Worm (Caenorhabditis elegans) whole organism, young adult: Measurements from ENCODE around the gene ttc-39B.

Experiments
- F10E7.11 ChIP-seq: sonication (generic microtip); optimal IDR thresholded peaks from 2 replicates; lab custom pipeline; 2017; ENCODE audit warnings: mild to moderate bottlenecking, missing genetic modification characterization, moderate library complexity, missing compliant biosample characterization
- F22D6.2 ChIP-seq: sonication (generic microtip); optimal IDR thresholded peaks from 2 replicates; lab custom pipeline; 2016; ENCODE audit warnings: mild to moderate bottlenecking, missing genetic modification characterization, missing compliant biosample characterization
- F39B2.1 ChIP-seq: fragments of 200-800 bp; sonication (Bioruptor generic); IDR thresholded peaks from 2 replicates; pipeline ENCODE4 v1.3.6; 2022; ENCODE audit warnings: missing genetic modification reagents, missing genetic modification characterization, missing compliant biosample characterization
- F49E8.2 ChIP-seq: sonication (generic microtip); optimal IDR thresholded peaks from 3 replicates; lab custom pipeline; 2017; ENCODE audit warnings: missing genetic modification characterization, mild to moderate bottlenecking, missing compliant biosample characterization, antibody characterized with exemption, moderate library complexity; ENCODE audit not compliant: insufficient read depth
- F52B5.7 ChIP-seq: sonication (generic microtip); optimal IDR thresholded peaks from 2 replicates; lab custom pipeline; 2016; ENCODE audit warnings: mild to moderate bottlenecking, missing genetic modification characterization, missing compliant biosample characterization
- F57C9.4 ChIP-seq: sonication (generic microtip); optimal IDR thresholded peaks from 2 replicates; lab custom pipeline; 2017; ENCODE audit warnings: mild to moderate bottlenecking, missing genetic modification characterization, missing compliant biosample characterization
- Y53G8AR.9 ChIP-seq: fragments of 200-800 bp; sonication (Bioruptor generic); conservative IDR thresholded peaks from 2 replicates; pipeline ENCODE4 v1.3.6; 2022; ENCODE audit warnings: missing genetic modification reagents, missing genetic modification characterization, missing compliant biosample characterization
- Y56A3A.18 ChIP-seq: fragments of 200-800 bp; sonication (Bioruptor generic); IDR thresholded peaks from 2 replicates; pipeline ENCODE4 v1.3.6; 2022; ENCODE audit warnings: missing genetic modification reagents, missing genetic modification characterization, missing compliant biosample characterization
- Y67H2A.10 ChIP-seq: fragments of 200-800 bp; sonication (Bioruptor generic); conservative IDR thresholded peaks from 2 replicates; pipeline ENCODE4 v1.3.6; 2022; ENCODE audit warnings: missing genetic modification reagents, missing genetic modification characterization, missing compliant biosample characterization
- Y79H2A.3 ChIP-seq: fragments of 200-800 bp; sonication (Bioruptor generic); conservative IDR thresholded peaks from 2 replicates; pipeline ENCODE4 v1.3.6; 2022; ENCODE audit warnings: missing genetic modification reagents, missing genetic modification characterization, missing compliant biosample characterization
- Y95B8A.8 ChIP-seq: fragments of 200-800 bp; sonication (Bioruptor generic); IDR thresholded peaks from 2 replicates; pipeline ENCODE4 v1.3.6; 2022; ENCODE audit warnings: missing genetic modification reagents, missing genetic modification characterization, missing compliant biosample characterization
- aptf-2 ChIP-seq: fragments of 200-800 bp; sonication (Bioruptor generic); conservative IDR thresholded peaks from 2 replicates; pipeline ENCODE4 v1.3.6; 2022; ENCODE audit warnings: missing genetic modification reagents, missing genetic modification characterization, missing compliant biosample characterization
- bed-2 ChIP-seq: fragments of 200-800 bp; sonication (Bioruptor generic); IDR thresholded peaks from 2 replicates; pipeline ENCODE4 v1.3.6; 2022; ENCODE audit warnings: missing genetic modification reagents, missing genetic modification characterization, missing compliant biosample characterization
- cebp-1 ChIP-seq, 2 experiments: fragments of 200-800 bp in 1 of 2; sonication (Bioruptor generic) in 1 of 2; sonication (generic microtip) in 1 of 2; IDR thresholded peaks in 1 of 2; optimal IDR thresholded peaks in 1 of 2; 2 replicates each; pipeline versions ENCODE4 v1.3.6 to Lab custom; 2017 to 2022; ENCODE audit warnings: missing compliant biosample characterization in 2 of 2, missing genetic modification characterization in 2 of 2, mild to moderate bottlenecking in 1 of 2, missing genetic modification reagents in 1 of 2, moderate library complexity in 1 of 2
- ceh-100 ChIP-seq: fragments of 200-800 bp; sonication (Bioruptor generic); IDR thresholded peaks from 2 replicates; pipeline ENCODE4 v1.3.6; 2022; ENCODE audit warnings: missing genetic modification reagents, missing genetic modification characterization, missing compliant biosample characterization
- ceh-27 ChIP-seq: fragments of 200-800 bp; sonication (Bioruptor generic); optimal IDR thresholded peaks from 2 replicates; lab custom pipeline; 2018; ENCODE audit warnings: mild to moderate bottlenecking, missing genetic modification characterization, moderate library complexity, missing compliant biosample characterization
- ceh-40 ChIP-seq: fragments of 200-800 bp; sonication (Bioruptor generic); IDR thresholded peaks from 2 replicates; pipeline ENCODE4 v1.3.6; 2022; ENCODE audit warnings: missing genetic modification characterization, missing compliant biosample characterization
- die-1 ChIP-seq: sonication (generic microtip); optimal IDR thresholded peaks from 2 replicates; lab custom pipeline; 2016; ENCODE audit warnings: missing genotype, mild to moderate bottlenecking, missing genetic modification characterization, missing compliant biosample characterization
- egl-18 ChIP-seq: fragments of 200-800 bp; sonication (Bioruptor generic); IDR thresholded peaks from 2 replicates; pipeline ENCODE4 v1.3.6; 2022; ENCODE audit warnings: missing genetic modification reagents, missing genetic modification characterization, missing compliant biosample characterization
- egrh-3 ChIP-seq: fragments of 200-800 bp; sonication (Bioruptor generic); IDR thresholded peaks from 2 replicates; pipeline ENCODE4 v1.3.6; 2022; ENCODE audit warnings: missing genetic modification reagents, missing genetic modification characterization, missing compliant biosample characterization
- fkh-3 ChIP-seq: sonication (generic microtip); optimal IDR thresholded peaks from 2 replicates; lab custom pipeline; 2016; ENCODE audit warnings: mild to moderate bottlenecking, missing genetic modification characterization, missing compliant biosample characterization
- hmg-1.2 ChIP-seq: fragments of 200-800 bp; sonication (Bioruptor generic); IDR thresholded peaks from 2 replicates; pipeline ENCODE4 v1.3.6; 2022; ENCODE audit warnings: missing genetic modification reagents, missing genetic modification characterization, missing compliant biosample characterization
- hmg-20 ChIP-seq: fragments of 200-800 bp; sonication (Bioruptor generic); IDR thresholded peaks from 2 replicates; pipeline ENCODE4 v1.3.6; 2022; ENCODE audit warnings: missing genetic modification reagents, missing genetic modification characterization, missing compliant biosample characterization
- lag-1 ChIP-seq: fragments of 200-800 bp; sonication (Bioruptor generic); IDR thresholded peaks from 2 replicates; pipeline ENCODE4 v1.3.6; 2022; ENCODE audit warnings: missing genetic modification reagents, missing genetic modification characterization, missing compliant biosample characterization
- let-526 ChIP-seq: fragments of 200-800 bp; sonication (Bioruptor generic); IDR thresholded peaks from 2 replicates; pipeline ENCODE4 v1.3.6; 2022; ENCODE audit warnings: missing genetic modification reagents, missing genetic modification characterization, missing compliant biosample characterization
- let-607 ChIP-seq, 2 experiments: fragments of 200-800 bp in 1 of 2; sonication (Bioruptor generic) in 1 of 2; sonication (generic microtip) in 1 of 2; optimal IDR thresholded peaks; 2 replicates each; lab custom pipeline; 2016 to 2018; ENCODE audit warnings: mild to moderate bottlenecking in 2 of 2, missing compliant biosample characterization in 2 of 2, missing genetic modification characterization in 2 of 2, moderate library complexity in 2 of 2, missing genotype in 1 of 2
- lin-54 ChIP-seq: fragments of 200-800 bp; sonication (Bioruptor generic); optimal IDR thresholded peaks from 2 replicates; lab custom pipeline; 2018; ENCODE audit warnings: mild to moderate bottlenecking, missing genetic modification characterization, missing compliant biosample characterization
- lir-1 ChIP-seq: fragments of 200-800 bp; sonication (Bioruptor generic); conservative IDR thresholded peaks from 2 replicates; pipeline ENCODE4 v1.3.6; 2022; ENCODE audit warnings: missing genetic modification reagents, missing genetic modification characterization, missing compliant biosample characterization
- madf-10 ChIP-seq: sonication (generic microtip); optimal IDR thresholded peaks from 2 replicates; lab custom pipeline; 2016; ENCODE audit warnings: mild to moderate bottlenecking, missing genetic modification characterization, missing compliant biosample characterization
- madf-6 ChIP-seq: fragments of 200-800 bp; sonication (Bioruptor generic); IDR thresholded peaks from 2 replicates; pipeline ENCODE4 v1.3.6; 2022; ENCODE audit warnings: missing genetic modification reagents, missing genetic modification characterization, missing compliant biosample characterization
- mcd-1 ChIP-seq: fragments of 200-800 bp; sonication (Bioruptor generic); IDR thresholded peaks from 2 replicates; pipeline ENCODE4 v1.3.6; 2022; ENCODE audit warnings: missing genetic modification reagents, missing genetic modification characterization, missing compliant biosample characterization
- mxl-1 ChIP-seq: sonication (generic microtip); optimal IDR thresholded peaks from 2 replicates; lab custom pipeline; 2016; ENCODE audit warnings: missing genetic modification characterization, missing compliant biosample characterization
- nfya-1 ChIP-seq: sonication (generic microtip); optimal IDR thresholded peaks from 2 replicates; lab custom pipeline; 2017; ENCODE audit warnings: antibody characterized with exemption, missing compliant biosample characterization, missing genetic modification characterization, borderline replicate concordance; ENCODE audit not compliant: insufficient read depth
- nhr-27 ChIP-seq: fragments of 200-800 bp; sonication (Bioruptor generic); optimal IDR thresholded peaks from 2 replicates; lab custom pipeline; 2018; ENCODE audit warnings: mild to moderate bottlenecking, missing genetic modification characterization, moderate library complexity, missing compliant biosample characterization
- pbrm-1 ChIP-seq: fragments of 200-800 bp; sonication (Bioruptor generic); IDR thresholded peaks from 2 replicates; pipeline ENCODE4 v1.3.6; 2022; ENCODE audit warnings: missing genetic modification reagents, missing genetic modification characterization, missing compliant biosample characterization
- repo-1 ChIP-seq: sonication (generic microtip); optimal IDR thresholded peaks from 2 replicates; lab custom pipeline; 2017; ENCODE audit warnings: mild to moderate bottlenecking, missing genetic modification characterization, missing compliant biosample characterization
- sea-2 ChIP-seq: fragments of 200-800 bp; sonication (Bioruptor generic); IDR thresholded peaks from 2 replicates; pipeline ENCODE4 v1.3.6; 2022; ENCODE audit warnings: missing genetic modification characterization, missing compliant biosample characterization
- snpc-4 ChIP-seq, 5 experiments: fragments of 150-350 bp in 1 of 5; sonication (generic microtip) in 4 of 5; optimal IDR thresholded peaks; 2 replicates each; lab custom pipeline; 2014 to 2018; ENCODE audit warnings: missing genetic modification characterization in 5 of 5, missing biosample characterization in 3 of 5, antibody characterized with exemption in 2 of 5, mild to moderate bottlenecking in 2 of 5, missing compliant biosample characterization in 2 of 5, missing genotype in 2 of 5, moderate library complexity in 2 of 5, missing genetic modification reagents in 1 of 5
- tbx-9 ChIP-seq: sonication (generic microtip); optimal IDR thresholded peaks from 2 replicates; lab custom pipeline; 2016; ENCODE audit warnings: borderline replicate concordance, missing genetic modification characterization, inconsistent platforms, missing compliant biosample characterization
- unc-130 ChIP-seq: sonication (generic microtip); optimal IDR thresholded peaks from 2 replicates; lab custom pipeline; 2016; ENCODE audit warnings: missing genetic modification reagents, missing genetic modification characterization, missing compliant biosample characterization
- xnd-1 ChIP-seq: sonication (generic microtip); optimal IDR thresholded peaks from 2 replicates; lab custom pipeline; 2016; ENCODE audit warnings: missing genotype, missing genetic modification reagents, missing genetic modification characterization, missing compliant biosample characterization
- zim-3 ChIP-seq: sonication (generic microtip); optimal IDR thresholded peaks from 2 replicates; lab custom pipeline; 2017; ENCODE audit warnings: mild to moderate bottlenecking, missing genetic modification characterization, moderate library complexity, missing compliant biosample characterization
- ztf-28 ChIP-seq: fragments of 200-800 bp; sonication (Bioruptor generic); IDR thresholded peaks from 2 replicates; pipeline ENCODE4 v1.3.6; 2022; ENCODE audit warnings: missing genetic modification reagents, missing genetic modification characterization, missing compliant biosample characterization
- ztf-6 ChIP-seq: fragments of 200-800 bp; sonication (Bioruptor generic); IDR thresholded peaks from 2 replicates; pipeline ENCODE4 v1.3.6; 2022; ENCODE audit warnings: missing genetic modification reagents, missing genetic modification characterization, missing compliant biosample characterization

The ttc-39B gene

DNA sequence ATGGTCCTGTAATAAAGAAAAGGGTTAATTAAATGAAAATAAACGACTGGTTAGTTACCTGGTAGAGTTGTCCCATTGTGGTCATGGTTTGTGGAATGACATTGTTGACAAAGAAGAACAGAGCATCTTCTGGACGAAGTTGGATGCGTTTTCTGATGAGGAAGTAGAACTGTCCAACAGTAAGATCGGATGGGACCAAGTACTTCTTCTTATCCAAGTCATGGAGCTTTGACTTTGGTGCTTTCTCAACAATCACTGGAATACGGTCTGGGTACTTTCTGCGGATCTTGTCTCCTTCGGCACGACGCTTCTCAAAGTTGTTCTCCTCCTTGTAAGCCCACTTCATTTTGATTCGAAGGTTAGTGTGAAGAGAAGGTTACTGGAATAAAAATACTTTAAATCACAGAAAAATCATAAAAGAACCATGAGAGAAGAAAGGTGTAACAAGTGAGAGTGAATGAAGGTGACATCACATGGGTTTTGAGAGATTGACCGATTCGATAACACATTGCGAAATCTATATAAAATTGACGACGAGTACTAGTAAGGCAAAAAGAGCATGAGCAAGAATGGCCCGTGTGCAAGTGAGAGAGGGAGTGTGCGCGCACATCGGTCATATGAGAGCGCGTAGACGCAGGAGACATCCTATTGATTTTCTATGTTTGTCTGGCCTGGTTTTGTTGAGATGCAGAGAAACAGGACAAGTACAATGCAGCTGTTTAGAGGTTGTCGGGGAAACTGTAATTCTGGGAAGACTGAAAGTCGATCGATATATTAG is 13.7 kb upstream of the ttc-39B start, which contains the start of gene lgg-1:
TSS of gene lgg-1 (minus strand) at position 379 of the 778 bp plus-strand sequence.
- TF ChIP-seq ceh-100: no peak; the same call in 1 of the 2 replicates
- peak; percentile 33; the same call in 1 of the 2 replicates for TF ChIP-seq madf-6 (GFP tag; lab: Robert Waterston, UW)
- peak; percentile 58; the same call in 1 of the 2 replicates for TF ChIP-seq aptf-2 (GFP tag; lab: Robert Waterston, UW)
- 0 out of 2 replicates have a peak, but pooled peaks have one; percentile 5 for TF ChIP-seq lir-1 (GFP tag; lab: Robert Waterston, UW)
- TF ChIP-seq xnd-1 (tag; lab: Kevin White, UChicago): no peak
- TF ChIP-seq Y79H2A.3 (GFP tag; lab: Robert Waterston, UW): 0 out of 2 replicates have a peak, but pooled peaks have one; percentile 6
- TF ChIP-seq hmg-20 (GFP tag; lab: Robert Waterston, UW): peak; percentile 6; the same call in 1 of the 2 replicates
- no peak for TF ChIP-seq madf-10
- peak; percentile 56 for TF ChIP-seq F52B5.7 (tag; lab: Kevin White, UChicago)
- TF ChIP-seq F22D6.2 (tag; lab: Kevin White, UChicago): no peak
- TF ChIP-seq hmg-1.2 (GFP tag; lab: Robert Waterston, UW): peak; percentile 52
- peak; percentile 41 for TF ChIP-seq ceh-27
- TF ChIP-seq F57C9.4 (tag; lab: Kevin White, UChicago): no peak
- TF ChIP-seq fkh-3 (tag; lab: Kevin White, UChicago): no peak
- TF ChIP-seq repo-1 (tag; lab: Kevin White, UChicago): no peak
- 0 out of 2 replicates have a peak, but pooled peaks have one; percentile 28 for TF ChIP-seq egl-18 (GFP tag; lab: Robert Waterston, UW)
- peak; percentile 78; the same call in 1 of the 2 replicates for TF ChIP-seq let-526 (GFP tag; lab: Robert Waterston, UW)
- TF ChIP-seq ztf-6 (GFP tag; lab: Robert Waterston, UW): 0 out of 2 replicates have a peak, but pooled peaks have one; percentile 23
- peak; percentile 29; the same call in 1 of the 2 replicates for TF ChIP-seq egrh-3 (GFP tag; lab: Robert Waterston, UW)
- peak; percentile 43; the same call in 1 of the 2 replicates for TF ChIP-seq Y53G8AR.9 (GFP tag; lab: Robert Waterston, UW)
- no peak for TF ChIP-seq unc-130 (GFP tag; lab: Kevin White, UChicago)
- no peak for TF ChIP-seq ztf-28 (GFP tag; lab: Robert Waterston, UW)
- peak; percentile 72 for TF ChIP-seq Y95B8A.8 (GFP tag; lab: Robert Waterston, UW)
- TF ChIP-seq zim-3 (tag; lab: Kevin White, UChicago): peak; percentile 57
- TF ChIP-seq lag-1 (GFP tag; lab: Robert Waterston, UW): 0 out of 2 replicates have a peak, but pooled peaks have one; percentile 35
- TF ChIP-seq nhr-27 (tag; lab: Kevin White, UChicago): no peak
- TF ChIP-seq die-1 (tag; lab: Kevin White, UChicago): no peak
- no peak for TF ChIP-seq Y56A3A.18 (GFP tag; lab: Robert Waterston, UW)
- TF ChIP-seq snpc-4 (GFP tag; optimal IDR thresholded peaks at IDR 0.05; lab: Kevin White, UChicago): no peak
- TF ChIP-seq snpc-4 (tag; optimal IDR thresholded peaks at IDR 0.05; lab: Kevin White, UChicago): peak in 3 of 4 experiments; percentile 1 to 12 (median 10)
- TF ChIP-seq pbrm-1 (GFP tag; lab: Robert Waterston, UW): peak; percentile 61
- TF ChIP-seq ceh-40 (GFP tag; lab: Robert Waterston, UW): 0 out of 2 replicates have a peak, but pooled peaks have one; percentile 16
- TF ChIP-seq let-607 (tag; optimal IDR thresholded peaks at IDR 0.05; lab: Kevin White, UChicago): peak in 1 of 2 experiments; percentile 38
- TF ChIP-seq lin-54 (GFP tag; lab: Kevin White, UChicago): peak; percentile 48
- peak; percentile 87 for TF ChIP-seq cebp-1 (GFP tag; IDR thresholded peaks at IDR 0.05; lab: Robert Waterston, UW)
- TF ChIP-seq cebp-1 (tag; optimal IDR thresholded peaks at IDR 0.05; lab: Kevin White, UChicago): peak; percentile 96
- no peak for TF ChIP-seq sea-2 (GFP tag; lab: Robert Waterston, UW)
- TF ChIP-seq F10E7.11: no peak
- peak; percentile 54; the same call in 1 of the 2 replicates for TF ChIP-seq bed-2
- TF ChIP-seq nfya-1 (tag; lab: Kevin White, UChicago): no peak
- no peak for TF ChIP-seq tbx-9
- TF ChIP-seq F39B2.1: no peak
- no peak for TF ChIP-seq F49E8.2 (tag; lab: Kevin White, UChicago)
- peak; percentile 56 for TF ChIP-seq mcd-1 (GFP tag; lab: Robert Waterston, UW)
- peak; percentile 14 for TF ChIP-seq mxl-1 (tag; lab: Kevin White, UChicago)
- peak; percentile 18; the same call in 1 of the 2 replicates for TF ChIP-seq Y67H2A.10
